Worm (Caenorhabditis elegans): ENCODE data around the gene zig-13.

- TF ChIP-seq him-1 (tag; optimal IDR thresholded peaks at IDR 0.05) (no peak), W03F9.2 (tag; optimal IDR thresholded peaks at IDR 0.05) (no peak), dao-5 (tag; optimal IDR thresholded peaks at IDR 0.05) (no peak)
These were observed 27.8 kb upstream of the zig-13 start for ce11 chrIII:184335-184734.

Data from whole organism, L4/young adult.